Worm (Caenorhabditis elegans): ENCODE data around the gene str-136.

str-136 gene

ce11 chrV:8267275-8267674, 11.5 kb downstream of the str-136 start:
- TF ChIP-seq gmeb-1 (tag; optimal IDR thresholded peaks at IDR 0.05) = peak; percentile 71
- no peak for TF ChIP-seq ztf-1 (GFP tag; conservative IDR thresholded peaks at IDR 0.05)
- no peak for TF ChIP-seq nhr-6 (tag; optimal IDR thresholded peaks at IDR 0.05)
- TF ChIP-seq lsy-2 (tag; optimal IDR thresholded peaks at IDR 0.05) = peak in 1 of 2 experiments; percentile 24
- TF ChIP-seq lin-13 (GFP tag; optimal IDR thresholded peaks at IDR 0.05) = peak; percentile 16
- no peak for TF ChIP-seq nhr-12 (tag; optimal IDR thresholded peaks at IDR 0.05)
- peak; percentile 66 for TF ChIP-seq nhr-129 (tag; optimal IDR thresholded peaks at IDR 0.05)
- TF ChIP-seq Y55F3AM.14 (GFP tag; optimal IDR thresholded peaks at IDR 0.05) = no peak
- no peak for TF ChIP-seq elt-3 (tag; optimal IDR thresholded peaks at IDR 0.05)
- TF ChIP-seq blmp-1 (tag; optimal IDR thresholded peaks at IDR 0.05; ENCODE audit: insufficient read depth) = no peak
- no peak for TF ChIP-seq ztf-4 (tag; optimal IDR thresholded peaks at IDR 0.05)
- no peak for TF ChIP-seq nhr-237 (tag; optimal IDR thresholded peaks at IDR 0.05)
- peak; percentile 73 for TF ChIP-seq fos-1 (tag; optimal IDR thresholded peaks at IDR 0.05)
- TF ChIP-seq nhr-10 (tag; optimal IDR thresholded peaks at IDR 0.05) = no peak
- peak; percentile 77 for TF ChIP-seq crh-2 (tag; optimal IDR thresholded peaks at IDR 0.05)
- TF ChIP-seq mbf-1 (tag; optimal IDR thresholded peaks at IDR 0.05) = no peak
- peak; percentile 63 for TF ChIP-seq sma-9 (GFP tag; optimal IDR thresholded peaks at IDR 0.05)
- TF ChIP-seq sma-9 (tag; optimal IDR thresholded peaks at IDR 0.05) = no peak
- TF ChIP-seq sma-3 (GFP tag; optimal IDR thresholded peaks at IDR 0.05) = peak; percentile 34

ce11 chrV:8266232-8266631, 12.5 kb downstream of the str-136 start, which contains the start of gene F21F8.5:
Gene F21F8.5, minus strand, starts transcription at chrV:8266332.
- TF ChIP-seq ZK546.5 (tag; optimal IDR thresholded peaks at IDR 0.05) (no peak), skn-1 (tag; optimal IDR thresholded peaks at IDR 0.05) (no peak)

- no peak for TF ChIP-seq mbf-1 (tag; optimal IDR thresholded peaks at IDR 0.05)
- TF ChIP-seq sma-9 (GFP tag; optimal IDR thresholded peaks at IDR 0.05) = no peak
- TF ChIP-seq sma-9 (tag; optimal IDR thresholded peaks at IDR 0.05) = no peak
- no peak for TF ChIP-seq mdl-1 (tag; optimal IDR thresholded peaks at IDR 0.05)
- no peak for TF ChIP-seq ceh-16 (tag; optimal IDR thresholded peaks at IDR 0.05)
- TF ChIP-seq ceh-82 (tag; optimal IDR thresholded peaks at IDR 0.05) = no peak
- no peak for TF ChIP-seq nhr-11 (tag; optimal IDR thresholded peaks at IDR 0.05)
- TF ChIP-seq ztf-1 (GFP tag; conservative IDR thresholded peaks at IDR 0.05) = no peak
- TF ChIP-seq C34F6.9 (tag; optimal IDR thresholded peaks at IDR 0.05) = no peak
- no peak for TF ChIP-seq elt-3 (tag; optimal IDR thresholded peaks at IDR 0.05)
- no peak for TF ChIP-seq fos-1 (tag; optimal IDR thresholded peaks at IDR 0.05)
These were observed 14.8 kb downstream of the str-136 start, which contains the start of gene C16D9.9 for ce11 chrV:8263941-8264340. Gene C16D9.9, plus strand, starts transcription at chrV:8264241.

- TF ChIP-seq peb-1 (tag; optimal IDR thresholded peaks at IDR 0.05) (no peak), ztf-11 (tag; optimal IDR thresholded peaks at IDR 0.05) (no peak), alr-1 (tag; optimal IDR thresholded peaks at IDR 0.05) (no peak), nhr-237 (tag; optimal IDR thresholded peaks at IDR 0.05) (no peak), egl-27 (tag; optimal IDR thresholded peaks at IDR 0.05) (no peak), nhr-12 (tag; optimal IDR thresholded peaks at IDR 0.05) (no peak), Y55F3AM.14 (GFP tag; optimal IDR thresholded peaks at IDR 0.05) (no peak), nhr-6 (tag; optimal IDR thresholded peaks at IDR 0.05) (no peak), R02D3.7 (tag; optimal IDR thresholded peaks at IDR 0.05) (no peak), elt-3 (tag; optimal IDR thresholded peaks at IDR 0.05) (no peak), lsy-2 (tag; optimal IDR thresholded peaks at IDR 0.05) (no peak), unc-55 (GFP tag; optimal IDR thresholded peaks at IDR 0.05) (no peak)
These were observed 15.3 kb downstream of the str-136 start, which contains the start of gene C16D9.8 for ce11 chrV:8263466-8263865. Gene C16D9.8, minus strand, starts transcription at chrV:8263566.

ce11 chrV:8262212-8262611, 16.5 kb downstream of the str-136 start:
- TF ChIP-seq mdl-1 (tag; optimal IDR thresholded peaks at IDR 0.05) = no peak
- TF ChIP-seq ZK546.5 (tag; optimal IDR thresholded peaks at IDR 0.05) = no peak
- no peak for TF ChIP-seq ceh-82 (tag; optimal IDR thresholded peaks at IDR 0.05)
- TF ChIP-seq nhr-129 (tag; optimal IDR thresholded peaks at IDR 0.05) = no peak
- TF ChIP-seq fos-1 (tag; optimal IDR thresholded peaks at IDR 0.05) = no peak
- TF ChIP-seq nhr-23 (tag; optimal IDR thresholded peaks at IDR 0.05) = no peak
- TF ChIP-seq Y55F3AM.14 (GFP tag; optimal IDR thresholded peaks at IDR 0.05) = no peak
- no peak for TF ChIP-seq dmd-4 (tag; optimal IDR thresholded peaks at IDR 0.05)
- no peak for TF ChIP-seq mab-5 (tag; optimal IDR thresholded peaks at IDR 0.05)
- no peak for TF ChIP-seq ztf-4 (tag; optimal IDR thresholded peaks at IDR 0.05)
- no peak for TF ChIP-seq zag-1 (tag; optimal IDR thresholded peaks at IDR 0.05)
- no peak for TF ChIP-seq crh-2 (tag; optimal IDR thresholded peaks at IDR 0.05)

All from whole organism, L2 larva.